Fruit fly (Drosophila melanogaster) whole organism, prepupa: ENCODE measurements around the gene Spase25.

ENCODE experiments used
- Blimp-1 ChIP-seq: fragments of 200-800 bp; sonication (Bioruptor generic); optimal IDR thresholded peaks from 3 replicates; lab custom pipeline; 2017; ENCODE audit warnings: missing biosample characterization, missing genetic modification characterization, mild to moderate bottlenecking, moderate library complexity, missing genetic modification reagents
- CG32006 ChIP-seq: fragments of 200-800 bp; sonication (Bioruptor generic); optimal IDR thresholded peaks from 3 replicates; lab custom pipeline; 2017; ENCODE audit warnings: missing biosample characterization, mild to moderate bottlenecking, missing genetic modification characterization
- CG4318 ChIP-seq: fragments of 200-800 bp; sonication (Bioruptor generic); optimal IDR thresholded peaks from 3 replicates; lab custom pipeline; 2017; ENCODE audit warnings: missing biosample characterization, mild to moderate bottlenecking, missing genetic modification characterization
- CG6276 ChIP-seq: fragments of 200-800 bp; sonication (Bioruptor generic); optimal IDR thresholded peaks from 2 replicates; lab custom pipeline; 2017; ENCODE audit warnings: missing biosample characterization, mild to moderate bottlenecking, missing genetic modification characterization
- CG6808 ChIP-seq: fragments of 200-800 bp; sonication (Bioruptor generic); optimal IDR thresholded peaks from 3 replicates; lab custom pipeline; 2017; ENCODE audit warnings: missing biosample characterization, missing genetic modification characterization, mild to moderate bottlenecking, moderate library complexity, missing genetic modification reagents
- CG6854 ChIP-seq: fragments of 200-800 bp; sonication (Bioruptor generic); optimal IDR thresholded peaks from 2 replicates; lab custom pipeline; 2017; ENCODE audit warnings: missing biosample characterization, mild to moderate bottlenecking, missing genetic modification characterization
- CG7368 ChIP-seq: fragments of 200-800 bp; sonication (Bioruptor generic); optimal IDR thresholded peaks from 3 replicates; lab custom pipeline; 2016; ENCODE audit warnings: missing biosample characterization, missing genetic modification characterization
- Hr39 ChIP-seq: fragments of 200-800 bp; sonication (Bioruptor generic); optimal IDR thresholded peaks from 2 replicates; lab custom pipeline; 2016; ENCODE audit warnings: missing biosample characterization, missing genetic modification characterization

DNA sequence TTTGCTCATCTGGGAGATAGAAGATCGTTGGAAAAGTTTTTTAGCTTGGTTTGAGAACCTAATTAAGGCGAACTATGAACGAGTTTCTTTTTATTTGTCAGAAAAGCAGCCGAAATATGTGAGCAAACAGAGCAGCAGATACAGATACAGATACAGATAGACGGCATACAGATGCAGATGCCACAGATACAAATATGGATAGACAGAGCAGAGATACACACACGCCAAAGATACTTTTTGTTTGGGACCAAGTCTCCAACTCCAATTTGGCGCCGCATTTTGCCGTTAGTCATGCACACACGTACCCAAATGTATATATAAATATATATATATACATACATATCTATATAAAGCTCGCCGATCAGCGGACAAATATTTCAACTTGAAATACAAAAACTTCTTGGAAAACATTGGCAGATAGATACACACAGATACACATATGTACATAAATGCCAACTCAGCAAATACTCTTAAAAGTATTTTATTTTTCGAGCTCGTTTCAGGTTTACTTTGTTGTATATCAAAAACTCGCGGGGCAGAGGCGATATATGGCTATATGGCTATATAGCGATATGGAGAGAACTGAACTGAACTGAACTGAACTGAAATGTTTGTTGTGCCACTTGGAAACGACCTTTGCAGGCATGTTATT, 25.2 kb downstream of the Spase25 start:
- TF ChIP-seq CG4318 (GFP tag; lab: Kevin White, UChicago) = no peak
- TF ChIP-seq Blimp-1 (GFP tag; lab: Kevin White, UChicago) = no peak
- no peak for TF ChIP-seq CG6808
- no peak for TF ChIP-seq Hr39 (GFP tag; lab: Kevin White, UChicago)
- no peak for TF ChIP-seq CG6854
- no peak for TF ChIP-seq CG6276 (GFP tag; lab: Kevin White, UChicago)
- no peak for TF ChIP-seq CG7368 (GFP tag; lab: Kevin White, UChicago)
- no peak for TF ChIP-seq CG32006
